Worm (Caenorhabditis elegans) whole organism, L1 larva: ENCODE results near the gene set-19.
A peak's percentile ranks its signal among the peaks of the same experiment; 100 is the strongest.

ENCODE experiments used
- aha-1 ChIP-seq: fragments of 150-350 bp; optimal IDR thresholded peaks from 2 replicates; lab custom pipeline; 2014; ENCODE audit warnings: missing biosample characterization, missing genetic modification characterization
- alr-1 ChIP-seq: fragments of 200-800 bp; sonication (Bioruptor generic); optimal IDR thresholded peaks from 2 replicates; lab custom pipeline; 2018; ENCODE audit warnings: borderline replicate concordance, mild to moderate bottlenecking, missing genetic modification characterization, missing compliant biosample characterization
- aly-2 ChIP-seq: fragments of 150-350 bp; optimal IDR thresholded peaks from 2 replicates; lab custom pipeline; 2014; ENCODE audit warnings: missing biosample characterization, missing genetic modification characterization
- blmp-1 ChIP-seq: fragments of 150-350 bp; optimal IDR thresholded peaks from 2 replicates; lab custom pipeline; 2014; ENCODE audit warnings: missing biosample characterization, missing genetic modification characterization
- ceh-63 ChIP-seq: fragments of 200-800 bp; sonication (Bioruptor generic); optimal IDR thresholded peaks from 2 replicates; lab custom pipeline; 2018; ENCODE audit warnings: mild to moderate bottlenecking, missing genetic modification characterization, missing compliant biosample characterization
- ceh-8 ChIP-seq: fragments of 200-800 bp; sonication (Bioruptor generic); optimal IDR thresholded peaks from 2 replicates; lab custom pipeline; 2018; ENCODE audit warnings: mild to moderate bottlenecking, missing genetic modification characterization, moderate library complexity, missing compliant biosample characterization
- ceh-90 ChIP-seq: sonication (generic microtip); optimal IDR thresholded peaks from 2 replicates; lab custom pipeline; 2016; ENCODE audit warnings: missing genetic modification characterization, missing compliant biosample characterization
- efl-1 ChIP-seq, 4 experiments: fragments of 150-350 bp; optimal IDR thresholded peaks in 3 of 4; peaks in 1 of 4; 1 replicate in 1 of 4; 2 replicates in 3 of 4; lab custom pipeline; 2014; ENCODE audit warnings: missing biosample characterization in 2 of 4, missing genetic modification characterization in 2 of 4, missing genetic modification reagents in 2 of 4
- efl-3 ChIP-seq: fragments of 200-800 bp; sonication (Bioruptor generic); optimal IDR thresholded peaks from 2 replicates; lab custom pipeline; 2018; ENCODE audit warnings: mild to moderate bottlenecking, missing genetic modification characterization, missing compliant biosample characterization
- elt-3 ChIP-seq, 6 experiments: fragments of 150-350 bp in 1 of 6; sonication (generic microtip); optimal IDR thresholded peaks; 2 replicates each; lab custom pipeline; 2017 to 2018; ENCODE audit warnings: missing biosample characterization in 6 of 6, missing genetic modification characterization in 6 of 6, inconsistent platforms in 1 of 6
- ets-5 ChIP-seq: fragments of 200-800 bp; sonication (Bioruptor generic); IDR thresholded peaks from 2 replicates; pipeline ENCODE4 v1.3.6; 2022; ENCODE audit warnings: missing genetic modification characterization, missing compliant biosample characterization
- fkh-10 ChIP-seq: sonication (generic microtip); optimal IDR thresholded peaks from 2 replicates; lab custom pipeline; 2017; ENCODE audit warnings: missing biosample characterization, missing genetic modification reagents, missing genetic modification characterization
- fkh-4 ChIP-seq: sonication (generic microtip); optimal IDR thresholded peaks from 2 replicates; lab custom pipeline; 2016; ENCODE audit warnings: missing compliant biosample characterization, missing genetic modification characterization, borderline replicate concordance
- fos-1 ChIP-seq: fragments of 150-350 bp; optimal IDR thresholded peaks from 2 replicates; lab custom pipeline; 2014; ENCODE audit warnings: missing biosample characterization, missing genetic modification characterization
- grh-1 ChIP-seq: fragments of 200-800 bp; sonication (Bioruptor generic); IDR thresholded peaks from 2 replicates; pipeline ENCODE4 v1.3.6; 2022; ENCODE audit warnings: missing genetic modification reagents, missing genetic modification characterization, missing compliant biosample characterization
- hpl-2 ChIP-seq: fragments of 150-350 bp; optimal IDR thresholded peaks from 2 replicates; lab custom pipeline; 2014; ENCODE audit warnings: missing biosample characterization, missing genetic modification reagents, missing genetic modification characterization
- lin-14 ChIP-seq: fragments of 200-800 bp; sonication (Bioruptor generic); optimal IDR thresholded peaks from 2 replicates; lab custom pipeline; 2018; ENCODE audit warnings: mild to moderate bottlenecking, missing genetic modification characterization, moderate library complexity, missing compliant biosample characterization
- lin-15B ChIP-seq: fragments of 150-350 bp; sonication (generic microtip); optimal IDR thresholded peaks from 3 replicates; lab custom pipeline; 2014; ENCODE audit warnings: missing biosample characterization, missing genetic modification characterization
- lin-35 ChIP-seq, 2 experiments: fragments of 150-350 bp; optimal IDR thresholded peaks; 2 replicates each; lab custom pipeline; 2014; ENCODE audit warnings: missing biosample characterization in 2 of 2, missing genetic modification characterization in 2 of 2, missing genetic modification reagents in 2 of 2
- lir-3 ChIP-seq: sonication (generic microtip); optimal IDR thresholded peaks from 2 replicates; lab custom pipeline; 2016; ENCODE audit warnings: mild to moderate bottlenecking, missing genetic modification characterization, moderate library complexity, missing compliant biosample characterization; ENCODE audit not compliant: poor library complexity
- mdl-1 ChIP-seq, 2 experiments: fragments of 150-350 bp; optimal IDR thresholded peaks; 2 replicates each; lab custom pipeline; 2014 to 2017; ENCODE audit warnings: missing biosample characterization in 2 of 2, missing genetic modification characterization in 2 of 2, inconsistent platforms in 1 of 2
- mef-2 ChIP-seq: fragments of 150-350 bp; optimal IDR thresholded peaks from 2 replicates; lab custom pipeline; 2014; ENCODE audit warnings: missing biosample characterization, missing genetic modification characterization
- nhr-11 ChIP-seq: fragments of 150-350 bp; optimal IDR thresholded peaks from 2 replicates; lab custom pipeline; 2014; ENCODE audit warnings: missing biosample characterization, missing genetic modification characterization
- nhr-19 ChIP-seq: fragments of 200-800 bp; sonication (Bioruptor generic); conservative IDR thresholded peaks from 2 replicates; pipeline ENCODE4 v1.3.6; 2022; ENCODE audit warnings: missing genetic modification characterization, missing compliant biosample characterization
- nhr-20 ChIP-seq: sonication (generic microtip); optimal IDR thresholded peaks from 2 replicates; lab custom pipeline; 2016; ENCODE audit warnings: mild to moderate bottlenecking, missing genetic modification characterization, missing compliant biosample characterization
- nhr-28 ChIP-seq: fragments of 150-350 bp; optimal IDR thresholded peaks from 2 replicates; lab custom pipeline; 2014; ENCODE audit warnings: missing biosample characterization, missing genetic modification characterization
- nhr-76 ChIP-seq: sonication (generic microtip); optimal IDR thresholded peaks from 2 replicates; lab custom pipeline; 2017; ENCODE audit warnings: missing biosample characterization, missing genetic modification characterization
- nhr-77 ChIP-seq: fragments of 150-350 bp; optimal IDR thresholded peaks from 2 replicates; lab custom pipeline; 2014; ENCODE audit warnings: missing biosample characterization, missing genetic modification characterization
- nhr-84 ChIP-seq: sonication (generic microtip); optimal IDR thresholded peaks from 2 replicates; lab custom pipeline; 2017; ENCODE audit warnings: missing biosample characterization, missing genetic modification characterization
- nhr-85 ChIP-seq: sonication (generic microtip); peaks from one replicate; lab custom pipeline; 2016; ENCODE audit warnings: missing genetic modification characterization, inconsistent platforms, missing compliant biosample characterization
- nhr-90 ChIP-seq: sonication (generic microtip); optimal IDR thresholded peaks from 2 replicates; lab custom pipeline; 2016; ENCODE audit warnings: mild to moderate bottlenecking, missing genetic modification characterization, missing compliant biosample characterization; ENCODE audit not compliant: poor library complexity
- pax-3 ChIP-seq: fragments of 200-800 bp; sonication (Bioruptor generic); optimal IDR thresholded peaks from 2 replicates; lab custom pipeline; 2018; ENCODE audit warnings: mild to moderate bottlenecking, missing genetic modification characterization, moderate library complexity, missing compliant biosample characterization
- rnt-1 ChIP-seq: sonication (generic microtip); optimal IDR thresholded peaks from 2 replicates; lab custom pipeline; 2016; ENCODE audit warnings: mild to moderate bottlenecking, missing genetic modification characterization, moderate library complexity, missing compliant biosample characterization
- sptf-1 ChIP-seq: fragments of 150-350 bp; optimal IDR thresholded peaks from 2 replicates; lab custom pipeline; 2014; ENCODE audit warnings: missing biosample characterization, missing genetic modification characterization
- swsn-7 ChIP-seq: sonication (generic microtip); optimal IDR thresholded peaks from 2 replicates; lab custom pipeline; 2016; ENCODE audit warnings: missing genetic modification characterization, missing compliant biosample characterization
- tlp-1 ChIP-seq: fragments of 150-350 bp; optimal IDR thresholded peaks from 2 replicates; lab custom pipeline; 2014; ENCODE audit warnings: missing biosample characterization, missing genetic modification characterization
- unc-130 ChIP-seq: fragments of 150-350 bp; optimal IDR thresholded peaks from 2 replicates; lab custom pipeline; 2017; ENCODE audit warnings: missing biosample characterization, missing genetic modification characterization, inconsistent platforms
- unc-30 ChIP-seq: sonication (generic microtip); optimal IDR thresholded peaks from 2 replicates; lab custom pipeline; 2017; ENCODE audit warnings: missing biosample characterization, missing genetic modification characterization
- unc-98 ChIP-seq: fragments of 200-800 bp; sonication (Bioruptor generic); IDR thresholded peaks from 2 replicates; pipeline ENCODE4 v1.3.6; 2022; ENCODE audit warnings: missing genetic modification characterization, missing compliant biosample characterization
- zag-1 ChIP-seq: fragments of 150-350 bp; optimal IDR thresholded peaks from 2 replicates; lab custom pipeline; 2014; ENCODE audit warnings: missing biosample characterization, missing genetic modification characterization
- ztf-4 ChIP-seq: fragments of 150-350 bp; optimal IDR thresholded peaks from 2 replicates; lab custom pipeline; 2014; ENCODE audit warnings: missing biosample characterization, missing genetic modification characterization

set-19 gene

DNA sequence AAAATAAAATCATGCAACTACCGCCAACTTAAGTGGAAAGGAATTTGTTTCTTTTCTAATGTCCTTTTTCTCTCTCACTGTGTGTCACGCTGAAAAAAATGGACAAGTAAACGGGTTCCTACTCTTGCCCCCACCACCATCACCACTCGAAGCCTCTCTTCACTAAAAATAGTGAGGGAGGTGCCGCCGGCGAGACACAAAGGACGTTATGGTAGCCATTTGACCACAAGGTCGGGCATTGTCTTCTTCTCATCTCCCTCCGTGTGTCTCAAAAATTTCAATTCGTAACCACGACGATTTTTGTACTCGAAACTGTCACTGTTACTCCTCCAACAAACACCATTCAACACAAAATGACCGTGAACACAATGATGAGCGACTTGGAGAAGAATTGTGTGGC lies 20.4 kb downstream of the set-19 start, which contains the start of gene T22B7.22 (continued):
- TF ChIP-seq nhr-85: peak; percentile 95
- TF ChIP-seq elt-3 (tag; optimal IDR thresholded peaks at IDR 0.05; lab: Kevin White, UChicago): peak in 1 of 6 experiments; percentile 3
- TF ChIP-seq fkh-4 (tag; lab: Kevin White, UChicago): no peak
- no peak for TF ChIP-seq unc-30 (tag; lab: Kevin White, UChicago)
- TF ChIP-seq rnt-1 (tag; lab: Kevin White, UChicago): no peak
- peak in 1 of 2 experiments; percentile 20 for TF ChIP-seq mdl-1 (tag; optimal IDR thresholded peaks at IDR 0.05; lab: Kevin White, UChicago)
- peak; percentile 66 for TF ChIP-seq nhr-20 (tag; lab: Kevin White, UChicago)
- no peak for TF ChIP-seq zag-1 (tag; lab: Kevin White, UChicago)
- TF ChIP-seq nhr-11: no peak
- peak; percentile 56 for TF ChIP-seq grh-1 (GFP tag; lab: Robert Waterston, UW)
- no peak for TF ChIP-seq efl-3 (GFP tag; lab: Kevin White, UChicago)
- peak; percentile 86 for TF ChIP-seq lin-14 (GFP tag; lab: Kevin White, UChicago)
- TF ChIP-seq lin-15B (tag; lab: Kevin White, UChicago): no peak
- TF ChIP-seq alr-1 (tag; lab: Kevin White, UChicago): no peak
- no peak for TF ChIP-seq ztf-4 (tag; lab: Kevin White, UChicago)
- TF ChIP-seq unc-130 (tag; lab: Kevin White, UChicago): no peak
- TF ChIP-seq nhr-84 (tag; lab: Kevin White, UChicago): no peak
- TF ChIP-seq nhr-28 (tag; lab: Kevin White, UChicago): no peak
- TF ChIP-seq unc-98 (GFP tag; lab: Robert Waterston, UW): no peak
- peak; percentile 18 for TF ChIP-seq ceh-8 (GFP tag; lab: Kevin White, UChicago)
- peak; percentile 20 for TF ChIP-seq nhr-90 (tag; lab: Kevin White, UChicago)
- TF ChIP-seq, all 84 proteins: peak for 14

DNA sequence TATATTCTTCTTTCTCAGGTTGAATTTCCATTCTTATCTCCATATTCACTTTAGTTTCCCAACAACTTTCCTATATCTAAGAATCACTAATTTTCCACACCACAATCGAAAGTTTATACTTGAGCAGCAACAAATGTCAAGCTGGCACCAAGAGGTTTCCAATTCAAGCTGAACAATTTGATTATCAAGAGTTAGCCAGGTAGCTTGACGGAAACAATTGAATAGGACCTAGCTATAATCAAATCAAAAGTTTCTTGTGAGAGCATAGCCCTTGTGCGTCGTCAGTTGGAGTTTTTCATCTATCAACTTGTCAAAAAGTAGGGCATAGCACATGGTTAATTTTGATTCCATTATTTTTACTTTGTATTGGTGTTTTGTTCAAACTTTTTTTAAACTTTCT lies 24.4 kb downstream of the set-19 start:
- TF ChIP-seq mef-2 (tag; lab: Kevin White, UChicago): no peak
- TF ChIP-seq efl-1 (optimal IDR thresholded peaks at IDR 0.05; lab: Kevin White, UChicago): no peak
- peak in 1 of 2 experiments; percentile 62 for TF ChIP-seq efl-1 (GFP tag; optimal IDR thresholded peaks at IDR 0.05 in 1 of 2; lab: Kevin White, UChicago)
- no peak for TF ChIP-seq elt-3 (tag; optimal IDR thresholded peaks at IDR 0.05; lab: Kevin White, UChicago)
- no peak for TF ChIP-seq pax-3 (tag; lab: Kevin White, UChicago)
- TF ChIP-seq aly-2: no peak
- no peak for TF ChIP-seq alr-1 (tag; lab: Kevin White, UChicago)
- no peak for TF ChIP-seq nhr-28 (tag; lab: Kevin White, UChicago)
- no peak for TF ChIP-seq nhr-20 (tag; lab: Kevin White, UChicago)

DNA sequence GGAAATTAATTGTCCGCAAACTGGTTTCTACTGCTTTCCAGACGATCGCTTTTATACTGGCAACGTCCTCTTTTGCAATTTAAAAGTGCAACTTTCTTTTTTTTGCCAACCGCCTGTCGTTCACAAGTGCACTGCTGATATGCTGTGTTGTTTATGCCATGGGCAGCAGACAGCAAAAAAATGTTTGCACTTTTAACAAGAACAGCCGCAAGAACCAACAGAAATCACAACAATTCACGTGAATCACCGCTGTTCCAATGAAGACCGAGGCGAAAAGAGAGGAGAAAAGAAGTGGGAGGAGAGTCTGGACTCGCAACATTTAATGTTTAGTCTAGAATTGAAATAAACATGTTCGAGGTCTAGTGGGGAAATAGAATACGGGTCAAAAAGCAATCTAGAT lies 26.2 kb downstream of the set-19 start, which contains the start of gene T22B7.7:
TSS of gene T22B7.7 (minus strand) at position 262 of the 400 bp plus-strand sequence.
- TF ChIP-seq fkh-10 (GFP tag; lab: Kevin White, UChicago) (no peak), elt-3 (tag; optimal IDR thresholded peaks at IDR 0.05; lab: Kevin White, UChicago) (no peak), tlp-1 (no peak), alr-1 (tag; lab: Kevin White, UChicago) (no peak), lin-35 (GFP tag; optimal IDR thresholded peaks at IDR 0.05; lab: Kevin White, UChicago) (no peak), ceh-63 (no peak), nhr-76 (tag; lab: Kevin White, UChicago) (no peak), lin-14 (GFP tag; lab: Kevin White, UChicago) (peak; percentile 21), efl-1 (optimal IDR thresholded peaks at IDR 0.05; lab: Kevin White, UChicago) (no peak), efl-1 (GFP tag; optimal IDR thresholded peaks at IDR 0.05 in 1 of 2; lab: Kevin White, UChicago) (peak in 1 of 2 experiments; percentile 47), nhr-19 (GFP tag; lab: Robert Waterston, UW) (no peak), blmp-1 (tag; lab: Kevin White, UChicago) (no peak)

ce11 chrX:5647884-5648283 lies 32.1 kb downstream of the set-19 start, which contains the start of gene srv-7:
TSS of gene srv-7 (minus strand) at chrX:5647984.
- no peak for TF ChIP-seq hpl-2 (GFP tag; lab: Kevin White, UChicago)
- TF ChIP-seq ceh-90 (tag; lab: Kevin White, UChicago): no peak
- TF ChIP-seq fos-1 (tag; lab: Kevin White, UChicago): no peak
- TF ChIP-seq fkh-10 (GFP tag; lab: Kevin White, UChicago): no peak
- TF ChIP-seq nhr-84 (tag; lab: Kevin White, UChicago): no peak
- TF ChIP-seq mdl-1 (tag; optimal IDR thresholded peaks at IDR 0.05; lab: Kevin White, UChicago): no peak
- TF ChIP-seq sptf-1: no peak
- no peak for TF ChIP-seq nhr-77
- TF ChIP-seq swsn-7 (tag; lab: Kevin White, UChicago): no peak
- no peak for TF ChIP-seq lin-14 (GFP tag; lab: Kevin White, UChicago)
- no peak for TF ChIP-seq aha-1 (tag; lab: Kevin White, UChicago)
- TF ChIP-seq nhr-28 (tag; lab: Kevin White, UChicago): no peak
- TF ChIP-seq aly-2: no peak
- no peak for TF ChIP-seq lir-3 (tag; lab: Kevin White, UChicago)
- no peak for TF ChIP-seq nhr-19 (GFP tag; lab: Robert Waterston, UW)
- no peak for TF ChIP-seq tlp-1
- TF ChIP-seq ets-5 (GFP tag; lab: Robert Waterston, UW): no peak
